Worm (Caenorhabditis elegans) whole organism, midembryonic: ENCODE measurements around the gene col-148.

Source experiments
- T22C8.4 ChIP-seq: fragments of 200-800 bp; sonication (Bioruptor generic); IDR thresholded peaks from 2 replicates; pipeline ENCODE4 v1.3.6; 2022; ENCODE audit warnings: missing genetic modification characterization, missing compliant biosample characterization
- flt-1 ChIP-seq: fragments of 200-800 bp; sonication (Bioruptor generic); IDR thresholded peaks from 2 replicates; pipeline ENCODE4 v1.3.6; 2022; ENCODE audit warnings: missing genetic modification characterization, missing compliant biosample characterization
- klf-2 ChIP-seq: fragments of 200-800 bp; sonication (Bioruptor generic); conservative IDR thresholded peaks from 2 replicates; pipeline ENCODE4 v1.3.6; 2022; ENCODE audit warnings: missing genetic modification reagents, missing genetic modification characterization, missing compliant biosample characterization

- TF ChIP-seq T22C8.4 (GFP tag; lab: Robert Waterston, UW) (no peak), klf-2 (GFP tag; lab: Robert Waterston, UW) (no peak), flt-1 (no peak)
Observed at ce11 chrV:10246967-10247366, 5.4 kb downstream of the col-148 start.
